Fruit fly (Drosophila melanogaster) whole organism, wandering third instar larva: ENCODE measurements around the gene Sfp84E.

Source experiments
- Abd-B ChIP-seq: fragments of >200 bp; optimal IDR thresholded peaks from 2 replicates; lab custom pipeline; 2017; ENCODE audit warnings: missing biosample characterization, missing genetic modification characterization
- CG32264 ChIP-seq: fragments of 200-800 bp; sonication (Bioruptor generic); optimal IDR thresholded peaks from 2 replicates; lab custom pipeline; 2016; ENCODE audit warnings: missing biosample characterization, missing genetic modification characterization
- CG9705 ChIP-seq: fragments of 200-800 bp; sonication (Bioruptor generic); optimal IDR thresholded peaks from 2 replicates; lab custom pipeline; 2018; ENCODE audit warnings: missing biosample characterization, mild to moderate bottlenecking, missing genetic modification characterization
- CrebA ChIP-seq: fragments of 200-800 bp; sonication (Bioruptor generic); optimal IDR thresholded peaks from 2 replicates; lab custom pipeline; 2016; ENCODE audit warnings: missing biosample characterization, mild to moderate bottlenecking, missing genetic modification characterization, borderline replicate concordance
- br ChIP-seq: fragments of 200-800 bp; sonication (Bioruptor generic); optimal IDR thresholded peaks from 2 replicates; lab custom pipeline; 2016; ENCODE audit warnings: missing biosample characterization, missing genetic modification characterization
- dl ChIP-seq, 2 experiments: fragments of 175-275, 200-275 bp in 1 of 2; fragments of 200-275 bp in 1 of 2; sonication (Bioruptor generic); optimal IDR thresholded peaks; lab custom pipeline; 2018; ENCODE audit warnings: mild to moderate bottlenecking in 2 of 2, missing biosample characterization in 2 of 2, missing genetic modification characterization in 2 of 2, moderate library complexity in 2 of 2; ENCODE audit not compliant: partially characterized antibody in 2 of 2, insufficient read depth in 1 of 2
- dsf ChIP-seq: sonication (Bioruptor generic); optimal IDR thresholded peaks from 2 replicates; lab custom pipeline; 2016; ENCODE audit warnings: missing biosample characterization, missing genetic modification characterization, borderline replicate concordance
- fru ChIP-seq: fragments of 200-800 bp; sonication (Bioruptor generic); optimal IDR thresholded peaks from 3 replicates; lab custom pipeline; 2016; ENCODE audit warnings: missing biosample characterization, mild to moderate bottlenecking, missing genetic modification characterization
- psq ChIP-seq: fragments of 200-800 bp; sonication (Bioruptor generic); optimal IDR thresholded peaks from 3 replicates; lab custom pipeline; 2017; ENCODE audit warnings: missing biosample characterization, mild to moderate bottlenecking, missing genetic modification characterization, moderate library complexity
- usp ChIP-seq: fragments of >200 bp; optimal IDR thresholded peaks from 2 replicates; lab custom pipeline; 2017; ENCODE audit warnings: missing biosample characterization, missing genetic modification characterization

DNA sequence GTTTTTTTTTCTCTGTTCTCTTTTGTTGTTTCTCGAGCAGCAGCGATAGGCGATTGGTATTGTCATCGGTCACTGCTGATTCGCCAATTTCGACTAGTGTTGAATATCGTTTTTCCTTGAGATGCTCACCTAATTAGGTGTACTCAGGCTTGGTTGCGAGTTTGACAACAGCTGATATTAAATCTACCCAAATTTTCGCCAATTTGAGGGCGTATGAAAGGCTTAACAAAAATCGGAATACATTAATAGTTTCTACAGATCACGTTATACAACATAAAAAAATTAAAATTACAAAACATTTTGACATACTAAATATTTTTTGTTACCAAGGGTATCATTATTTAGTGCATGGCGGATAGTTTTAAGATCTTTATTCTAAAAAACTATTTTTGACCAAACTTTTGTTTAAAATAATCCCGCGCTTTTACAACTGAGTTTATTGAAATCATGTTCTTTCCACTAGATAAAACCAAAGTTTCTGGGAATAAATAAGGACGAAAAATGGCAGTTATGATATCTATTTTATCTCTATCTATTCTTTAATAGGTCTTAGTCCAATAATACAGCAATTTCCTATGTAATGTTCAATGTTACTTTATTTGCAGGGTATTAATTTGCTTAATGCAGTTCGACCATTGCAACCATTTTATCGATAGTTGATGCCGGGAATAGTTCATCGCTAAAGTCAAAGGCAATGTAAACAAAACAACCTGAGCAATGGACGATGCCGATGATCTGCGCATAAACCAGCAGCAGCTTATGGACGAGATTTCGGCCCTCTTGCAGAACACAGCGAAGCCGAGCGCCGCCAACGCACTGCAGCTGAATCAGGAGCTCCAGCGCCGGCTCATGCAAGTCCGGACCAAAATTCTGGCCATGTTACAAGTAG lies 33.2 kb upstream of the Sfp84E start, which contains the start of the genes CG10435 and Pbp95:
- TF ChIP-seq dsf (GFP tag; lab: Kevin White, UChicago) (peak; percentile 19), psq (GFP tag; lab: Kevin White, UChicago) (peak; percentile 39), dl (GFP tag; optimal IDR thresholded peaks at IDR 0.05; lab: Kevin White, UChicago; ENCODE audit: insufficient read depth in 1 of 2, partially characterized antibody in 2 of 2) (no peak), Abd-B (GFP tag; lab: Kevin White, UChicago) (no peak), CrebA (GFP tag; lab: Kevin White, UChicago) (no peak), fru (GFP tag; lab: Kevin White, UChicago) (no peak), br (GFP tag; lab: Kevin White, UChicago) (no peak), CG32264 (GFP tag; lab: Kevin White, UChicago) (no peak), usp (GFP tag; lab: Kevin White, UChicago) (no peak), CG9705 (GFP tag; lab: Kevin White, UChicago) (no peak)
